Fruit fly (Drosophila melanogaster): ENCODE results near the gene CG3246.

The CG3246 gene

dm6 chr2L:3472242-3472641, 10.5 kb upstream of the CG3246 start, which contains the start of gene Pgant4 (continued):
- TF ChIP-seq CG3726 (GFP tag; IDR thresholded peaks at IDR 0.05) (no peak), CG15479 (GFP tag; optimal IDR thresholded peaks at IDR 0.05) (no peak), CG32772 (GFP tag; IDR thresholded peaks at IDR 0.05) (peak; percentile 50; the same call in 1 of the 2 replicates), CG2202 (tag; optimal IDR thresholded peaks at IDR 0.05) (no peak), onecut (GFP tag; IDR thresholded peaks at IDR 0.05) (peak; percentile 82), CG32532 (GFP tag; IDR thresholded peaks at IDR 0.05) (peak; percentile 93), CG4282 (GFP tag; optimal IDR thresholded peaks at IDR 0.05) (no peak), CG13624 (GFP tag; optimal IDR thresholded peaks at IDR 0.05) (peak; percentile 33), ci (GFP tag; IDR thresholded peaks at IDR 0.05) (peak; percentile 82; the same call in 2 of the 3 replicates), ap (GFP tag; IDR thresholded peaks at IDR 0.05) (peak; percentile 32; the same call in 1 of the 2 replicates), Sox102F (GFP tag; optimal IDR thresholded peaks at IDR 0.05) (no peak), CG14965 (GFP tag; optimal IDR thresholded peaks at IDR 0.05; ENCODE audit: borderline replicate concordance) (no peak), cad (GFP tag; optimal IDR thresholded peaks at IDR 0.05) (no peak), Dp (GFP tag; optimal IDR thresholded peaks at IDR 0.05) (peak; percentile 97), CG3838 (GFP tag; optimal IDR thresholded peaks at IDR 0.05) (no peak), CG7987 (GFP tag; optimal IDR thresholded peaks at IDR 0.05) (peak; percentile 38), lov (optimal IDR thresholded peaks at IDR 0.05) (no peak), lov (GFP tag; IDR thresholded peaks at IDR 0.05) (no peak), klu (GFP tag; IDR thresholded peaks at IDR 0.05) (0 out of 2 replicates have a peak, but pooled peaks have one; percentile 20), aop (GFP tag; IDR thresholded peaks at IDR 0.05) (no peak), ase (GFP tag; IDR thresholded peaks at IDR 0.05) (peak; percentile 52; the same call in 1 of the 3 replicates), Mrtf (GFP tag; IDR thresholded peaks at IDR 0.05) (peak; percentile 79; the same call in 2 of the 3 replicates), Nf-YA (GFP tag; IDR thresholded peaks at IDR 0.05) (peak; percentile 15; the same call in 1 of the 2 replicates), CG1832 (GFP tag; optimal IDR thresholded peaks at IDR 0.05) (no peak), Adf1 (GFP tag; IDR thresholded peaks at IDR 0.05) (no peak; the same call in 1 of the 2 replicates), nerfin-2 (GFP tag; IDR thresholded peaks at IDR 0.05; ENCODE audit: partially characterized antibody) (no peak), Blimp-1 (GFP tag; optimal IDR thresholded peaks at IDR 0.05) (no peak), CG34224 (GFP tag; IDR thresholded peaks at IDR 0.05; ENCODE audit: partially characterized antibody) (no peak), Dek (tag; optimal IDR thresholded peaks at IDR 0.05) (peak; percentile 41), Hr3 (GFP tag; optimal IDR thresholded peaks at IDR 0.05) (peak; percentile 57), dm (GFP tag; optimal IDR thresholded peaks at IDR 0.05) (no peak), CG8359 (GFP tag; optimal IDR thresholded peaks at IDR 0.05; ENCODE audit: borderline replicate concordance) (no peak), Atf-2 (GFP tag; optimal IDR thresholded peaks at IDR 0.05) (no peak), CG2712 (tag; optimal IDR thresholded peaks at IDR 0.05) (peak; percentile 51), fd64A (GFP tag; optimal IDR thresholded peaks at IDR 0.05) (no peak)

DNA sequence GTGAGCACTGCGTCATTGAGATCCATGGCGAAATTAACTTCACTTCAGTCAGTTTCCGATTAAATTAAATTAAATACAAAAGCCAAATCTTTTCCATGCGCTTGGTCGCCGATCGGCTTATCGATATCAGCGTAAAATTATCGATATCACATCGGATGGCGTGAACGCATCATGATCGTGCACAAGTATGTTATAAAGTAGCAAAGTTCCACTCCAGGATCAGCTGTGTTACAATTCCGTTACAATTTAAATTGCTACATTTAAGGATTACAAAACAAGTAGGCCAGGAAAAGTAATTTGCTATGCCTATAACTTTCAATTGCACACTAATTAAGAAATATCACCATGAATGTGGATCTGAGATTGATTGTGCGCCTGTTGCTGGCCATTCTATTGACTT, 8.1 kb upstream of the CG3246 start, which contains the start of the genes Pif1 and CG31776:
Gene Pif1, minus strand, starts transcription at position 136 of the 400 bp plus-strand sequence.
Gene CG31776, plus strand, starts transcription at position 314 of the 400 bp plus-strand sequence.
- no peak for TF ChIP-seq fd64A (GFP tag; optimal IDR thresholded peaks at IDR 0.05)
- no peak for TF ChIP-seq CG9817 (tag; optimal IDR thresholded peaks at IDR 0.05)
- TF ChIP-seq nerfin-2 (GFP tag; IDR thresholded peaks at IDR 0.05; ENCODE audit: partially characterized antibody) = peak; percentile 83
- TF ChIP-seq CG15514 (GFP tag; optimal IDR thresholded peaks at IDR 0.05) = peak; percentile 64
- peak; percentile 53 for TF ChIP-seq CG10267 (tag; optimal IDR thresholded peaks at IDR 0.05)
- TF ChIP-seq zen (tag; optimal IDR thresholded peaks at IDR 0.05) = peak; percentile 37
- no peak for TF ChIP-seq shn (GFP tag; optimal IDR thresholded peaks at IDR 0.05)
- TF ChIP-seq Usf (GFP tag; optimal IDR thresholded peaks at IDR 0.05) = no peak
- peak; percentile 19; the same call in 1 of the 3 replicates for TF ChIP-seq CG34422 (GFP tag; IDR thresholded peaks at IDR 0.05)
- TF ChIP-seq sd (tag; optimal IDR thresholded peaks at IDR 0.05) = peak; percentile 23
- peak; percentile 92 for TF ChIP-seq Bgb (GFP tag; IDR thresholded peaks at IDR 0.05; ENCODE audit: partially characterized antibody)
- TF ChIP-seq sug (tag; optimal IDR thresholded peaks at IDR 0.05) = peak; percentile 12
- TF ChIP-seq CG4424 (GFP tag; optimal IDR thresholded peaks at IDR 0.05) = no peak
- no peak for TF ChIP-seq CG12299 (tag; optimal IDR thresholded peaks at IDR 0.05)
- TF ChIP-seq CG8290 (GFP tag; optimal IDR thresholded peaks at IDR 0.05) = peak; percentile 91
- TF ChIP-seq CG8290 (tag; optimal IDR thresholded peaks at IDR 0.05) = peak; percentile 24 to 94
- peak; percentile 92 for TF ChIP-seq BEAF-32 (GFP tag; optimal IDR thresholded peaks at IDR 0.05)
- TF ChIP-seq maf-S (GFP tag; optimal IDR thresholded peaks at IDR 0.05) = no peak
- peak; percentile 27 for TF ChIP-seq CG12659 (GFP tag; optimal IDR thresholded peaks at IDR 0.05)
